Fruit fly (Drosophila melanogaster) whole organism, embryonic: ENCODE results near the gene CG12321.

Source experiments
- BEAF-32 ChIP-seq: fragments of 200-800 bp; sonication (Bioruptor generic); optimal IDR thresholded peaks from 3 replicates; lab custom pipeline; 2017; ENCODE audit warnings: missing biosample characterization, missing genetic modification characterization, mild to moderate bottlenecking, moderate library complexity, missing genetic modification reagents
- CG10209 ChIP-seq: fragments of 200-800 bp; sonication (Bioruptor generic); optimal IDR thresholded peaks from 3 replicates; lab custom pipeline; 2017; ENCODE audit warnings: missing biosample characterization, mild to moderate bottlenecking, missing genetic modification characterization, missing genetic modification reagents
- CG10267 ChIP-seq: fragments of 200-800 bp; sonication (Bioruptor generic); optimal IDR thresholded peaks from 2 replicates; lab custom pipeline; 2018; ENCODE audit warnings: missing biosample characterization, mild to moderate bottlenecking, missing genetic modification characterization, moderate library complexity
- CG11456 ChIP-seq: fragments of 200-800 bp; sonication (Bioruptor generic); IDR thresholded peaks from 3 replicates; pipeline ENCODE4 v1.3.6; 2022; ENCODE audit warnings: missing biosample characterization, missing genetic modification characterization
- CG12769 ChIP-seq: fragments of 200-800 bp; sonication (Bioruptor generic); optimal IDR thresholded peaks from 2 replicates; lab custom pipeline; 2019; ENCODE audit warnings: missing biosample characterization, mild to moderate bottlenecking, missing genetic modification characterization, moderate library complexity
- CG14014 ChIP-seq: fragments of 200-800 bp; sonication (Bioruptor generic); IDR thresholded peaks from 2 replicates; pipeline ENCODE4 v1.3.6; 2022; ENCODE audit warnings: missing biosample characterization, missing genetic modification characterization
- CG16863 ChIP-seq: fragments of 200-800 bp; sonication (Bioruptor generic); optimal IDR thresholded peaks from 3 replicates; lab custom pipeline; 2016; ENCODE audit warnings: missing biosample characterization, missing genetic modification characterization
- CG17568 ChIP-seq: fragments of 200-800 bp; sonication (Bioruptor generic); optimal IDR thresholded peaks from 2 replicates; lab custom pipeline; 2018; ENCODE audit warnings: missing biosample characterization, mild to moderate bottlenecking, missing genetic modification characterization, moderate library complexity
- CG2199 ChIP-seq: fragments of 200-800 bp; sonication (Bioruptor generic); IDR thresholded peaks from 3 replicates; pipeline ENCODE4 v1.3.6; 2022; ENCODE audit warnings: missing biosample characterization, missing genetic modification characterization
- CG2875 ChIP-seq: fragments of 200-800 bp; sonication (Bioruptor generic); optimal IDR thresholded peaks from 2 replicates; lab custom pipeline; 2017; ENCODE audit warnings: missing biosample characterization, mild to moderate bottlenecking, missing genetic modification characterization, missing genetic modification reagents
- CG3847 ChIP-seq: fragments of 200-800 bp; sonication (Bioruptor generic); IDR thresholded peaks from 2 replicates; pipeline ENCODE4 v1.3.6; 2022; ENCODE audit warnings: missing biosample characterization, missing genetic modification characterization
- CG6175 ChIP-seq: fragments of 200-800 bp; sonication (Bioruptor generic); IDR thresholded peaks from 3 replicates; pipeline ENCODE4 v1.3.6; 2022; ENCODE audit warnings: missing biosample characterization, missing genetic modification characterization
- CG6765 ChIP-seq: fragments of 200-800 bp; sonication (Bioruptor generic); optimal IDR thresholded peaks from 3 replicates; lab custom pipeline; 2017; ENCODE audit warnings: missing biosample characterization, mild to moderate bottlenecking, missing genetic modification characterization
- CG6813 ChIP-seq: fragments of 200-800 bp; sonication (Bioruptor generic); optimal IDR thresholded peaks from 2 replicates; lab custom pipeline; 2017; ENCODE audit warnings: missing biosample characterization, missing genetic modification characterization, mild to moderate bottlenecking, moderate library complexity, missing genetic modification reagents
- CG7372 ChIP-seq: fragments of 200-800 bp; sonication (Bioruptor generic); IDR thresholded peaks from 2 replicates; pipeline ENCODE4 v1.3.6; 2022; ENCODE audit warnings: missing biosample characterization, missing genetic modification characterization
- CG7556 ChIP-seq: fragments of 200-800 bp; sonication (Bioruptor generic); optimal IDR thresholded peaks from 2 replicates; lab custom pipeline; 2017; ENCODE audit warnings: missing biosample characterization, mild to moderate bottlenecking, missing genetic modification characterization
- CG8388 ChIP-seq: fragments of 200-800 bp; sonication (Bioruptor generic); optimal IDR thresholded peaks from 2 replicates; lab custom pipeline; 2019; ENCODE audit warnings: missing biosample characterization, mild to moderate bottlenecking, missing genetic modification characterization, moderate library complexity
- CG8944 ChIP-seq: fragments of 200-800 bp; sonication (Bioruptor generic); optimal IDR thresholded peaks from 3 replicates; lab custom pipeline; 2016; ENCODE audit warnings: missing biosample characterization, missing genetic modification characterization
- D19B ChIP-seq: fragments of 200-800 bp; sonication (Bioruptor generic); optimal IDR thresholded peaks from 2 replicates; lab custom pipeline; 2017; ENCODE audit warnings: missing biosample characterization, mild to moderate bottlenecking, missing genetic modification characterization
- Dfd ChIP-seq, 2 experiments: fragments of >200 bp; optimal IDR thresholded peaks; 2 replicates each; lab custom pipeline; 2017; ENCODE audit warnings: missing biosample characterization in 2 of 2, missing genetic modification characterization in 2 of 2
- Ets65A ChIP-seq: fragments of 200-800 bp; sonication (Bioruptor generic); peaks from one replicate; lab custom pipeline; 2016; ENCODE audit warnings: missing biosample characterization, missing genetic modification characterization
- HHEX ChIP-seq: fragments of 200-800 bp; sonication (Bioruptor generic); optimal IDR thresholded peaks from 3 replicates; lab custom pipeline; 2017; ENCODE audit warnings: missing biosample characterization, mild to moderate bottlenecking, missing genetic modification characterization, missing genetic modification reagents
- HLH4C ChIP-seq: fragments of 200-800 bp; sonication (Bioruptor generic); IDR thresholded peaks from 3 replicates; pipeline ENCODE4 v1.3.6; 2022; ENCODE audit warnings: missing biosample characterization, missing genetic modification characterization; ENCODE audit not compliant: partially characterized antibody
- Hey ChIP-seq: fragments of 200-800 bp; sonication (Bioruptor generic); optimal IDR thresholded peaks from 3 replicates; lab custom pipeline; 2018; ENCODE audit warnings: missing biosample characterization, mild to moderate bottlenecking, missing genetic modification characterization
- Hmr ChIP-seq: fragments of 200-800 bp; sonication (Bioruptor generic); optimal IDR thresholded peaks from 3 replicates; lab custom pipeline; 2017; ENCODE audit warnings: mild to moderate bottlenecking, missing biosample characterization, missing genetic modification reagents, missing genetic modification characterization
- NFAT ChIP-seq: fragments of 200-800 bp; sonication (Bioruptor generic); IDR thresholded peaks from 2 replicates; pipeline ENCODE4 v1.3.6; 2022; ENCODE audit warnings: missing biosample characterization, missing genetic modification characterization
- Sin3A ChIP-seq: fragments of >200 bp; optimal IDR thresholded peaks from 2 replicates; lab custom pipeline; 2018
- Stat92E ChIP-seq, 3 experiments: fragments of >200 bp in 2 of 3; fragments of 200-800 bp in 1 of 3; sonication (Bioruptor generic) in 1 of 3; optimal IDR thresholded peaks; 2 replicates each; lab custom pipeline; 2017 to 2019; ENCODE audit warnings: missing biosample characterization in 3 of 3, missing genetic modification characterization in 3 of 3, mild to moderate bottlenecking in 1 of 3, moderate library complexity in 1 of 3
- TFAM ChIP-seq: fragments of 200-800 bp; sonication (Bioruptor generic); optimal IDR thresholded peaks from 2 replicates; lab custom pipeline; 2017; ENCODE audit warnings: missing biosample characterization, missing genetic modification characterization, inconsistent platforms
- Xbp1 ChIP-seq: fragments of 200-800 bp; sonication (Bioruptor generic); optimal IDR thresholded peaks from 3 replicates; lab custom pipeline; 2016; ENCODE audit warnings: missing biosample characterization, mild to moderate bottlenecking, missing genetic modification characterization
- bsh ChIP-seq, 2 experiments: fragments of 200-800 bp; sonication (Bioruptor generic); optimal IDR thresholded peaks; 2 replicates each; lab custom pipeline; 2017 to 2018; ENCODE audit warnings: mild to moderate bottlenecking in 2 of 2, missing biosample characterization in 2 of 2, missing genetic modification characterization in 2 of 2, moderate library complexity in 1 of 2
- chif ChIP-seq, 2 experiments: fragments of 200-800 bp; sonication (Bioruptor generic); optimal IDR thresholded peaks; 3 replicates each; lab custom pipeline; 2016; ENCODE audit warnings: missing biosample characterization in 2 of 2, missing genetic modification characterization in 2 of 2
- chm ChIP-seq: fragments of 200-800 bp; sonication (Bioruptor generic); IDR thresholded peaks from 2 replicates; pipeline ENCODE4 v1.3.6; 2022; ENCODE audit warnings: missing biosample characterization, missing genetic modification characterization
- dimm ChIP-seq: fragments of 200-800 bp; sonication (Bioruptor generic); IDR thresholded peaks from 2 replicates; pipeline ENCODE4 v1.3.6; 2022; ENCODE audit warnings: missing biosample characterization, missing genetic modification characterization
- dm ChIP-seq: fragments of 200-800 bp; sonication (Bioruptor generic); optimal IDR thresholded peaks from 3 replicates; lab custom pipeline; 2016; ENCODE audit warnings: missing biosample characterization, missing genetic modification characterization
- dpn ChIP-seq, 2 experiments: fragments of 200-800 bp; sonication (Bioruptor generic); optimal IDR thresholded peaks; 3 replicates each; lab custom pipeline; 2016; ENCODE audit warnings: missing biosample characterization in 2 of 2, missing genetic modification characterization in 2 of 2
- dysf ChIP-seq: fragments of 200-800 bp; sonication (Bioruptor generic); IDR thresholded peaks from 3 replicates; pipeline ENCODE4 v1.3.6; 2022; ENCODE audit warnings: missing biosample characterization, missing genetic modification characterization
- emc ChIP-seq: fragments of 200-800 bp; sonication (Bioruptor generic); optimal IDR thresholded peaks from 2 replicates; lab custom pipeline; 2016; ENCODE audit warnings: missing biosample characterization, missing genetic modification characterization
- fd102C ChIP-seq: fragments of 200-800 bp; sonication (Bioruptor generic); optimal IDR thresholded peaks from 2 replicates; lab custom pipeline; 2018; ENCODE audit warnings: missing biosample characterization, mild to moderate bottlenecking, missing genetic modification characterization, moderate library complexity
- fru ChIP-seq: fragments of >200 bp; optimal IDR thresholded peaks from 2 replicates; lab custom pipeline; 2017
- hb ChIP-seq: fragments of 200-800 bp; sonication (Bioruptor generic); IDR thresholded peaks from 3 replicates; pipeline ENCODE4 v1.3.6; 2022; ENCODE audit warnings: missing biosample characterization, missing genetic modification characterization; ENCODE audit not compliant: partially characterized antibody
- lbe ChIP-seq: fragments of 200-800 bp; sonication (Bioruptor generic); optimal IDR thresholded peaks from 2 replicates; lab custom pipeline; 2016; ENCODE audit warnings: missing biosample characterization, mild to moderate bottlenecking, missing genetic modification characterization
- nerfin-2 ChIP-seq: fragments of 200-800 bp; sonication (Bioruptor generic); IDR thresholded peaks from 2 replicates; pipeline ENCODE4 v1.3.6; 2022; ENCODE audit warnings: missing biosample characterization, missing genetic modification characterization; ENCODE audit not compliant: partially characterized antibody
- rib ChIP-seq: fragments of 200-800 bp; sonication (Bioruptor generic); IDR thresholded peaks from 2 replicates; pipeline ENCODE4 v1.3.6; 2022; ENCODE audit warnings: missing biosample characterization, missing genetic modification characterization
- row ChIP-seq: fragments of 200-800 bp; sonication (Bioruptor generic); IDR thresholded peaks from 3 replicates; pipeline ENCODE4 v1.3.6; 2022; ENCODE audit warnings: missing biosample characterization, missing genetic modification characterization
- sr ChIP-seq: fragments of 200-800 bp; sonication (Bioruptor generic); IDR thresholded peaks from 3 replicates; pipeline ENCODE4 v1.3.6; 2022; ENCODE audit warnings: missing biosample characterization, missing genetic modification characterization
- tll ChIP-seq, 2 experiments: fragments of 200-800 bp in 1 of 2; fragments of >200 bp in 1 of 2; sonication (Bioruptor generic) in 1 of 2; optimal IDR thresholded peaks; 2 replicates each; lab custom pipeline; 2017 to 2019; ENCODE audit warnings: missing biosample characterization in 2 of 2, missing genetic modification characterization in 2 of 2, mild to moderate bottlenecking in 1 of 2, moderate library complexity in 1 of 2
- usp ChIP-seq: fragments of >200 bp; optimal IDR thresholded peaks from 2 replicates; lab custom pipeline; 2017; ENCODE audit warnings: missing biosample characterization, missing genetic modification characterization
- wdn ChIP-seq: fragments of 200-800 bp; sonication (Bioruptor generic); IDR thresholded peaks from 2 replicates; pipeline ENCODE4 v1.3.6; 2022; ENCODE audit warnings: missing biosample characterization, missing genetic modification characterization
- z ChIP-seq: fragments of 200-800 bp; sonication (Bioruptor generic); IDR thresholded peaks from 3 replicates; pipeline ENCODE4 v1.3.6; 2022; ENCODE audit warnings: missing biosample characterization, missing genetic modification characterization

The CG12321 gene

dm6 chr3R:18220211-18220749 is 31.8 kb upstream of the CG12321 start, which contains the start of the genes CG7988 and CG7183 (continued):
- peak; percentile 96 for TF ChIP-seq dimm (GFP tag; lab: Robert Waterston, UW)
- peak in 1 of 3 experiments; percentile 93 for TF ChIP-seq Stat92E (GFP tag; optimal IDR thresholded peaks at IDR 0.05; lab: Kevin White, UChicago)
- peak; percentile 99 for TF ChIP-seq dysf (GFP tag; lab: Robert Waterston, UW)
- peak; percentile 96 to 99 for TF ChIP-seq dpn (GFP tag; optimal IDR thresholded peaks at IDR 0.05; lab: Kevin White, UChicago)
- peak; percentile 94 for TF ChIP-seq CG2199
- TF ChIP-seq Hey (tag; lab: Kevin White, UChicago) = no peak
- TF ChIP-seq rib (GFP tag; lab: Robert Waterston, UW) = peak; percentile 97
- TF ChIP-seq CG10209 (GFP tag; lab: Kevin White, UChicago) = peak; percentile 98
- peak; percentile 98 for TF ChIP-seq Xbp1
- TF ChIP-seq Ets65A (GFP tag; lab: Kevin White, UChicago) = peak; percentile 97
- peak; percentile 66 for TF ChIP-seq TFAM (GFP tag; lab: Kevin White, UChicago)
- TF ChIP-seq dm = peak; percentile 91
- TF ChIP-seq Sin3A = peak; percentile 14
- peak; percentile 97 for TF ChIP-seq chm (GFP tag; lab: Robert Waterston, UW)
- peak; percentile 96 for TF ChIP-seq NFAT (GFP tag; lab: Robert Waterston, UW)
- peak; percentile 81 to 99 for TF ChIP-seq bsh (GFP tag; optimal IDR thresholded peaks at IDR 0.05; lab: Kevin White, UChicago)
- TF ChIP-seq hb (GFP tag; lab: Robert Waterston, UW) = no peak
- peak; percentile 100 for TF ChIP-seq row
- TF ChIP-seq CG6175 (GFP tag; lab: Robert Waterston, UW) = peak; percentile 93
- TF ChIP-seq chif (GFP tag; optimal IDR thresholded peaks at IDR 0.05; lab: Kevin White, UChicago) = peak; percentile 93 to 98
- peak; percentile 97 for TF ChIP-seq CG11456 (GFP tag; lab: Robert Waterston, UW)
- peak; percentile 98 for TF ChIP-seq CG8388
- peak; percentile 97 for TF ChIP-seq CG7372 (GFP tag; lab: Robert Waterston, UW)
- peak; percentile 92 for TF ChIP-seq HHEX (GFP tag; lab: Kevin White, UChicago)
- peak; percentile 92 for TF ChIP-seq CG8944 (GFP tag; lab: Kevin White, UChicago)
- peak; percentile 94 for TF ChIP-seq CG16863
- TF ChIP-seq nerfin-2 (GFP tag; lab: Robert Waterston, UW) = no peak
- TF ChIP-seq z = peak; percentile 74; the same call in 1 of the 3 replicates
- TF ChIP-seq BEAF-32 (GFP tag; lab: Kevin White, UChicago) = peak; percentile 38
- TF ChIP-seq fru (lab: Kevin White, UChicago) = no peak
- TF ChIP-seq HLH4C (GFP tag; lab: Robert Waterston, UW) = no peak
- peak; percentile 98 for TF ChIP-seq CG3847 (GFP tag; lab: Robert Waterston, UW)
- TF ChIP-seq D19B (GFP tag; lab: Kevin White, UChicago) = peak; percentile 79
- TF ChIP-seq Hmr (GFP tag; lab: Kevin White, UChicago) = peak; percentile 96
- TF ChIP-seq CG7556 (GFP tag; lab: Kevin White, UChicago) = peak; percentile 97
- peak; percentile 84 for TF ChIP-seq CG6813
- peak; percentile 91 for TF ChIP-seq lbe (GFP tag; lab: Kevin White, UChicago)
- peak; percentile 87 for TF ChIP-seq CG6765 (GFP tag; lab: Kevin White, UChicago)
- peak; percentile 95 for TF ChIP-seq fd102C (GFP tag; lab: Kevin White, UChicago)
- peak; percentile 96 for TF ChIP-seq wdn (GFP tag; lab: Robert Waterston, UW)
- TF ChIP-seq Dfd (GFP tag; optimal IDR thresholded peaks at IDR 0.05; lab: Kevin White, UChicago) = no peak
- TF ChIP-seq CG2875 = peak; percentile 93
- peak; percentile 95 for TF ChIP-seq CG10267 (tag; lab: Kevin White, UChicago)
- TF ChIP-seq sr (GFP tag; lab: Robert Waterston, UW) = peak; percentile 74; the same call in 2 of the 3 replicates
- TF ChIP-seq usp (GFP tag; lab: Kevin White, UChicago) = no peak
- TF ChIP-seq emc (GFP tag; lab: Kevin White, UChicago) = peak; percentile 83
- peak; percentile 97 for TF ChIP-seq CG14014 (GFP tag; lab: Robert Waterston, UW)
- no peak for TF ChIP-seq CG17568 (GFP tag; lab: Kevin White, UChicago)
- TF ChIP-seq CG12769 = peak; percentile 96
- peak in 1 of 2 experiments; percentile 90 for TF ChIP-seq tll (GFP tag; optimal IDR thresholded peaks at IDR 0.05; lab: Kevin White, UChicago)
